Fruit fly (Drosophila melanogaster): ENCODE measurements around the gene emc.
A peak's percentile ranks its signal among the peaks of the same experiment; 100 is the strongest.

The emc gene

dm6 chr3L:799837-800513 lies 50.8 kb downstream of the emc start (continued):
- no peak for TF ChIP-seq CG3163 (GFP tag; optimal IDR thresholded peaks at IDR 0.05)
- TF ChIP-seq Sry-δ (GFP tag; optimal IDR thresholded peaks at IDR 0.05): no peak
- TF ChIP-seq ind (GFP tag; optimal IDR thresholded peaks at IDR 0.05): peak; percentile 17
- peak; percentile 28 for TF ChIP-seq CG30403 (GFP tag; optimal IDR thresholded peaks at IDR 0.05)
- TF ChIP-seq az2 (GFP tag; optimal IDR thresholded peaks at IDR 0.05): peak; percentile 41
- TF ChIP-seq Aef1 (GFP tag; IDR thresholded peaks at IDR 0.05): no peak
- no peak for TF ChIP-seq CG6683 (GFP tag; optimal IDR thresholded peaks at IDR 0.05)
- TF ChIP-seq schlank (tag; optimal IDR thresholded peaks at IDR 0.05): no peak
- no peak for TF ChIP-seq CG3281 (GFP tag; optimal IDR thresholded peaks at IDR 0.05)
- no peak for TF ChIP-seq CG2116 (GFP tag; optimal IDR thresholded peaks at IDR 0.05)
- TF ChIP-seq Deaf1 (tag; optimal IDR thresholded peaks at IDR 0.05): peak; percentile 12
- TF ChIP-seq vfl (GFP tag; optimal IDR thresholded peaks at IDR 0.05): no peak
- TF ChIP-seq CG14965 (GFP tag; optimal IDR thresholded peaks at IDR 0.05; ENCODE audit: borderline replicate concordance): no peak
- no peak for TF ChIP-seq CG12236 (GFP tag; optimal IDR thresholded peaks at IDR 0.05)
- TF ChIP-seq pnt (GFP tag; optimal IDR thresholded peaks at IDR 0.05): peak; percentile 32
- 0 out of 2 replicates have a peak, but pooled peaks have one; percentile 14 for TF ChIP-seq chm (GFP tag; IDR thresholded peaks at IDR 0.05)
- TF ChIP-seq kni (GFP tag; optimal IDR thresholded peaks at IDR 0.05): peak; percentile 75
- TF ChIP-seq slbo (GFP tag; IDR thresholded peaks at IDR 0.05): 0 out of 2 replicates have a peak, but pooled peaks have one; percentile 7
- TF ChIP-seq gsb-n (tag; optimal IDR thresholded peaks at IDR 0.05): peak; percentile 21
- peak; percentile 72; the same call in 2 of the 3 replicates for TF ChIP-seq zfh1 (GFP tag; IDR thresholded peaks at IDR 0.05)
- no peak for TF ChIP-seq psq (GFP tag; optimal IDR thresholded peaks at IDR 0.05)
- peak; percentile 64; the same call in 1 of the 2 replicates for TF ChIP-seq vvl (GFP tag; IDR thresholded peaks at IDR 0.05)
- TF ChIP-seq Med (GFP tag): peak; percentile 79
- TF ChIP-seq CG18619 (GFP tag; optimal IDR thresholded peaks at IDR 0.05): peak; percentile 12
- no peak for TF ChIP-seq Dfd (GFP tag; optimal IDR thresholded peaks at IDR 0.05)
- TF ChIP-seq CG10366 (GFP tag; IDR thresholded peaks at IDR 0.05): peak; percentile 44; the same call in 1 of the 2 replicates
- TF ChIP-seq CG10267 (tag; optimal IDR thresholded peaks at IDR 0.05): peak; percentile 23
- no peak for TF ChIP-seq pfk (GFP tag; optimal IDR thresholded peaks at IDR 0.05)
- no peak for TF ChIP-seq ranshi (GFP tag; IDR thresholded peaks at IDR 0.05)
- TF ChIP-seq CG3407 (GFP tag; optimal IDR thresholded peaks at IDR 0.05): peak; percentile 44
- no peak for TF ChIP-seq Opbp (GFP tag; IDR thresholded peaks at IDR 0.05; ENCODE audit: partially characterized antibody)
- TF ChIP-seq Lim3 (GFP tag; IDR thresholded peaks at IDR 0.05): no peak
- peak; percentile 59 for TF ChIP-seq phol (tag; optimal IDR thresholded peaks at IDR 0.05)
- no peak for TF ChIP-seq crc (GFP tag; optimal IDR thresholded peaks at IDR 0.05)
- TF ChIP-seq Bgb (GFP tag; IDR thresholded peaks at IDR 0.05; ENCODE audit: partially characterized antibody): no peak
- no peak for TF ChIP-seq ab (GFP tag; optimal IDR thresholded peaks at IDR 0.05)
- TF ChIP-seq CG9609 (GFP tag; optimal IDR thresholded peaks at IDR 0.05): no peak
- no peak for TF ChIP-seq Taf1 (GFP tag; IDR thresholded peaks at IDR 0.05)
- TF ChIP-seq tap (tag; optimal IDR thresholded peaks at IDR 0.05): peak; percentile 17
- peak; percentile 7 for TF ChIP-seq Lhr (GFP tag; optimal IDR thresholded peaks at IDR 0.05)
- TF ChIP-seq Nf-YB (GFP tag; optimal IDR thresholded peaks at IDR 0.05): no peak
- peak; percentile 54; the same call in 1 of the 2 replicates for TF ChIP-seq Drgx (GFP tag; IDR thresholded peaks at IDR 0.05)
- TF ChIP-seq sens-2 (GFP tag; IDR thresholded peaks at IDR 0.05): peak; percentile 44; the same call in 1 of the 2 replicates
- no peak for TF ChIP-seq CG9797 (GFP tag; optimal IDR thresholded peaks at IDR 0.05)
- TF ChIP-seq nau (GFP tag; optimal IDR thresholded peaks at IDR 0.05): no peak
- TF ChIP-seq sc (optimal IDR thresholded peaks at IDR 0.05): no peak
- TF ChIP-seq sc (GFP tag; optimal IDR thresholded peaks at IDR 0.05): no peak
- no peak for TF ChIP-seq CG11723 (GFP tag; optimal IDR thresholded peaks at IDR 0.05)
- TF ChIP-seq twi (tag; optimal IDR thresholded peaks at IDR 0.05): peak; percentile 37
- TF ChIP-seq CG8924 (tag; optimal IDR thresholded peaks at IDR 0.05): peak; percentile 18
